Fruit fly (Drosophila melanogaster): ENCODE results near the gene blanks.

dm6 chr3L:5522904-5523428 lies 24.2 kb upstream of the blanks start:
- TF ChIP-seq Ets21C (GFP tag; optimal IDR thresholded peaks at IDR 0.05) (no peak), CG32006 (GFP tag; optimal IDR thresholded peaks at IDR 0.05) (no peak), lz (GFP tag; optimal IDR thresholded peaks at IDR 0.05) (no peak), Sox102F (GFP tag; optimal IDR thresholded peaks at IDR 0.05) (no peak)

Data from whole organism, prepupa.